Worm (Caenorhabditis elegans) whole organism, young adult: ENCODE results near the gene T13A10.2.

Experiments
- B0019.2 ChIP-seq: fragments of 200-800 bp; sonication (Bioruptor generic); conservative IDR thresholded peaks from 2 replicates; pipeline ENCODE4 v1.3.6; 2022; ENCODE audit warnings: missing genetic modification reagents, missing genetic modification characterization, missing compliant biosample characterization
- F10E7.11 ChIP-seq: sonication (generic microtip); optimal IDR thresholded peaks from 2 replicates; lab custom pipeline; 2017; ENCODE audit warnings: mild to moderate bottlenecking, missing genetic modification characterization, moderate library complexity, missing compliant biosample characterization
- F33H1.4 ChIP-seq: fragments of 200-800 bp; sonication (Bioruptor generic); IDR thresholded peaks from 2 replicates; pipeline ENCODE4 v1.3.6; 2022; ENCODE audit warnings: missing genetic modification reagents, missing genetic modification characterization, missing compliant biosample characterization
- F37B4.10 ChIP-seq: fragments of 200-800 bp; sonication (Bioruptor generic); IDR thresholded peaks from 2 replicates; pipeline ENCODE4 v1.3.6; 2022; ENCODE audit warnings: missing genetic modification characterization, missing compliant biosample characterization
- F52B5.7 ChIP-seq: sonication (generic microtip); optimal IDR thresholded peaks from 2 replicates; lab custom pipeline; 2016; ENCODE audit warnings: mild to moderate bottlenecking, missing genetic modification characterization, missing compliant biosample characterization
- F55B11.4 ChIP-seq: sonication (generic microtip); optimal IDR thresholded peaks from 2 replicates; lab custom pipeline; 2016; ENCODE audit warnings: missing compliant biosample characterization, missing genetic modification characterization, borderline replicate concordance; ENCODE audit not compliant: insufficient read depth
- K11D2.4 ChIP-seq: fragments of 200-800 bp; sonication (Bioruptor generic); IDR thresholded peaks from 2 replicates; pipeline ENCODE4 v1.3.6; 2022; ENCODE audit warnings: missing genetic modification reagents, missing genetic modification characterization, missing compliant biosample characterization
- Y67H2A.10 ChIP-seq: fragments of 200-800 bp; sonication (Bioruptor generic); conservative IDR thresholded peaks from 2 replicates; pipeline ENCODE4 v1.3.6; 2022; ENCODE audit warnings: missing genetic modification reagents, missing genetic modification characterization, missing compliant biosample characterization
- Y79H2A.3 ChIP-seq: fragments of 200-800 bp; sonication (Bioruptor generic); conservative IDR thresholded peaks from 2 replicates; pipeline ENCODE4 v1.3.6; 2022; ENCODE audit warnings: missing genetic modification reagents, missing genetic modification characterization, missing compliant biosample characterization
- ama-1 ChIP-seq, 3 experiments: fragments of 150-350 bp in 1 of 3; sonication (generic microtip) in 2 of 3; optimal IDR thresholded peaks; 2 replicates each; lab custom pipeline; 2014 to 2018; ENCODE audit warnings: missing biosample characterization in 2 of 3, missing genetic modification characterization in 2 of 3, missing genetic modification reagents in 2 of 3
- atf-7 ChIP-seq: sonication (generic microtip); optimal IDR thresholded peaks from 2 replicates; lab custom pipeline; 2017; ENCODE audit warnings: mild to moderate bottlenecking, missing genetic modification characterization, missing compliant biosample characterization
- attf-3 ChIP-seq: fragments of 200-800 bp; sonication (Bioruptor generic); conservative IDR thresholded peaks from 2 replicates; pipeline ENCODE4 v1.3.6; 2022; ENCODE audit warnings: missing genetic modification reagents, missing genetic modification characterization, missing compliant biosample characterization
- attf-5 ChIP-seq: fragments of 200-800 bp; sonication (Bioruptor generic); optimal IDR thresholded peaks from 2 replicates; lab custom pipeline; 2018; ENCODE audit warnings: mild to moderate bottlenecking, missing genetic modification characterization, missing compliant biosample characterization
- bed-1 ChIP-seq: fragments of 200-800 bp; sonication (Bioruptor generic); IDR thresholded peaks from 2 replicates; pipeline ENCODE4 v1.3.6; 2022; ENCODE audit warnings: missing genetic modification reagents, missing genetic modification characterization, missing compliant biosample characterization
- bed-2 ChIP-seq: fragments of 200-800 bp; sonication (Bioruptor generic); IDR thresholded peaks from 2 replicates; pipeline ENCODE4 v1.3.6; 2022; ENCODE audit warnings: missing genetic modification reagents, missing genetic modification characterization, missing compliant biosample characterization
- ccch-3 ChIP-seq: fragments of 200-800 bp; sonication (Bioruptor generic); optimal IDR thresholded peaks from 2 replicates; lab custom pipeline; 2018; ENCODE audit warnings: mild to moderate bottlenecking, missing genetic modification characterization, missing compliant biosample characterization
- cebp-2 ChIP-seq: fragments of 200-800 bp; sonication (Bioruptor generic); IDR thresholded peaks from 2 replicates; pipeline ENCODE4 v1.3.6; 2022; ENCODE audit warnings: missing genetic modification characterization, missing compliant biosample characterization
- ceh-100 ChIP-seq: fragments of 200-800 bp; sonication (Bioruptor generic); IDR thresholded peaks from 2 replicates; pipeline ENCODE4 v1.3.6; 2022; ENCODE audit warnings: missing genetic modification reagents, missing genetic modification characterization, missing compliant biosample characterization
- ceh-58 ChIP-seq: fragments of 200-800 bp; sonication (Bioruptor generic); IDR thresholded peaks from 2 replicates; pipeline ENCODE4 v1.3.6; 2022; ENCODE audit warnings: missing genetic modification characterization, missing compliant biosample characterization
- ceh-91 ChIP-seq: fragments of 200-800 bp; sonication (Bioruptor generic); IDR thresholded peaks from 2 replicates; pipeline ENCODE4 v1.3.6; 2022; ENCODE audit warnings: missing genetic modification reagents, missing genetic modification characterization, missing compliant biosample characterization
- die-1 ChIP-seq: sonication (generic microtip); optimal IDR thresholded peaks from 2 replicates; lab custom pipeline; 2016; ENCODE audit warnings: missing genotype, mild to moderate bottlenecking, missing genetic modification characterization, missing compliant biosample characterization
- dpff-1 ChIP-seq: sonication (generic microtip); optimal IDR thresholded peaks from 2 replicates; lab custom pipeline; 2017; ENCODE audit warnings: mild to moderate bottlenecking, missing genetic modification characterization, missing compliant biosample characterization
- gei-17 ChIP-seq: fragments of 200-800 bp; sonication (Bioruptor generic); optimal IDR thresholded peaks from 2 replicates; lab custom pipeline; 2018; ENCODE audit warnings: mild to moderate bottlenecking, missing genetic modification characterization, missing compliant biosample characterization
- hlh-12 ChIP-seq: sonication (generic microtip); optimal IDR thresholded peaks from 2 replicates; lab custom pipeline; 2016; ENCODE audit warnings: missing genetic modification characterization, missing compliant biosample characterization
- hsf-1 ChIP-seq: fragments of 200-800 bp; sonication (Bioruptor generic); IDR thresholded peaks from 2 replicates; pipeline ENCODE4 v1.3.6; 2022; ENCODE audit warnings: missing genetic modification reagents, missing genetic modification characterization, missing compliant biosample characterization
- let-607 ChIP-seq, 2 experiments: fragments of 200-800 bp in 1 of 2; sonication (Bioruptor generic) in 1 of 2; sonication (generic microtip) in 1 of 2; optimal IDR thresholded peaks; 2 replicates each; lab custom pipeline; 2016 to 2018; ENCODE audit warnings: mild to moderate bottlenecking in 2 of 2, missing compliant biosample characterization in 2 of 2, missing genetic modification characterization in 2 of 2, moderate library complexity in 2 of 2, missing genotype in 1 of 2
- madf-10 ChIP-seq: sonication (generic microtip); optimal IDR thresholded peaks from 2 replicates; lab custom pipeline; 2016; ENCODE audit warnings: mild to moderate bottlenecking, missing genetic modification characterization, missing compliant biosample characterization
- madf-3 ChIP-seq: fragments of 200-800 bp; sonication (Bioruptor generic); IDR thresholded peaks from 2 replicates; pipeline ENCODE4 v1.3.6; 2022; ENCODE audit warnings: missing genetic modification reagents, missing genetic modification characterization, missing compliant biosample characterization
- mcd-1 ChIP-seq: fragments of 200-800 bp; sonication (Bioruptor generic); IDR thresholded peaks from 2 replicates; pipeline ENCODE4 v1.3.6; 2022; ENCODE audit warnings: missing genetic modification reagents, missing genetic modification characterization, missing compliant biosample characterization
- mel-28 ChIP-seq: sonication (generic microtip); optimal IDR thresholded peaks from 2 replicates; lab custom pipeline; 2016; ENCODE audit warnings: borderline replicate concordance, mild to moderate bottlenecking, missing genetic modification characterization, missing compliant biosample characterization
- nfya-1 ChIP-seq: sonication (generic microtip); optimal IDR thresholded peaks from 2 replicates; lab custom pipeline; 2017; ENCODE audit warnings: antibody characterized with exemption, missing compliant biosample characterization, missing genetic modification characterization, borderline replicate concordance; ENCODE audit not compliant: insufficient read depth
- nhr-179 ChIP-seq: sonication (generic microtip); optimal IDR thresholded peaks from 2 replicates; lab custom pipeline; 2016; ENCODE audit warnings: mild to moderate bottlenecking, missing genetic modification characterization, missing compliant biosample characterization
- nhr-80 ChIP-seq: sonication (generic microtip); optimal IDR thresholded peaks from 2 replicates; lab custom pipeline; 2016; ENCODE audit warnings: missing genetic modification characterization, missing compliant biosample characterization
- snpc-3.4 ChIP-seq: sonication (generic microtip); optimal IDR thresholded peaks from 2 replicates; lab custom pipeline; 2017; ENCODE audit warnings: missing genetic modification characterization, mild to moderate bottlenecking, missing compliant biosample characterization, antibody characterized with exemption, moderate library complexity, missing genotype, missing genetic modification reagents
- snpc-4 ChIP-seq, 5 experiments: fragments of 150-350 bp in 1 of 5; sonication (generic microtip) in 4 of 5; optimal IDR thresholded peaks; 2 replicates each; lab custom pipeline; 2014 to 2018; ENCODE audit warnings: missing genetic modification characterization in 5 of 5, missing biosample characterization in 3 of 5, antibody characterized with exemption in 2 of 5, mild to moderate bottlenecking in 2 of 5, missing compliant biosample characterization in 2 of 5, missing genotype in 2 of 5, moderate library complexity in 2 of 5, missing genetic modification reagents in 1 of 5
- ztf-18 ChIP-seq: sonication (generic microtip); optimal IDR thresholded peaks from 2 replicates; lab custom pipeline; 2016; ENCODE audit warnings: missing genotype, mild to moderate bottlenecking, missing genetic modification characterization, missing compliant biosample characterization
- ztf-6 ChIP-seq: fragments of 200-800 bp; sonication (Bioruptor generic); IDR thresholded peaks from 2 replicates; pipeline ENCODE4 v1.3.6; 2022; ENCODE audit warnings: missing genetic modification reagents, missing genetic modification characterization, missing compliant biosample characterization

T13A10.2 gene

ce11 chrIV:6271923-6272322 lies 18.8 kb downstream of the T13A10.2 start, which contains the start of gene srv-31:
srv-31 (minus strand) TSS chrIV:6272023.
- TF ChIP-seq F37B4.10 (GFP tag; lab: Robert Waterston, UW) (no peak), nhr-80 (tag; lab: Kevin White, UChicago) (no peak), atf-7 (tag; lab: Kevin White, UChicago) (no peak), ztf-18 (no peak), cebp-2 (GFP tag; lab: Robert Waterston, UW) (no peak), F10E7.11 (tag; lab: Kevin White, UChicago) (no peak), bed-1 (GFP tag; lab: Robert Waterston, UW) (no peak), hlh-12 (tag; lab: Kevin White, UChicago) (no peak), Y67H2A.10 (GFP tag; lab: Robert Waterston, UW) (no peak), K11D2.4 (GFP tag; lab: Robert Waterston, UW) (no peak), attf-3 (GFP tag; lab: Robert Waterston, UW) (no peak), mel-28 (no peak), ztf-6 (GFP tag; lab: Robert Waterston, UW) (no peak)

DNA sequence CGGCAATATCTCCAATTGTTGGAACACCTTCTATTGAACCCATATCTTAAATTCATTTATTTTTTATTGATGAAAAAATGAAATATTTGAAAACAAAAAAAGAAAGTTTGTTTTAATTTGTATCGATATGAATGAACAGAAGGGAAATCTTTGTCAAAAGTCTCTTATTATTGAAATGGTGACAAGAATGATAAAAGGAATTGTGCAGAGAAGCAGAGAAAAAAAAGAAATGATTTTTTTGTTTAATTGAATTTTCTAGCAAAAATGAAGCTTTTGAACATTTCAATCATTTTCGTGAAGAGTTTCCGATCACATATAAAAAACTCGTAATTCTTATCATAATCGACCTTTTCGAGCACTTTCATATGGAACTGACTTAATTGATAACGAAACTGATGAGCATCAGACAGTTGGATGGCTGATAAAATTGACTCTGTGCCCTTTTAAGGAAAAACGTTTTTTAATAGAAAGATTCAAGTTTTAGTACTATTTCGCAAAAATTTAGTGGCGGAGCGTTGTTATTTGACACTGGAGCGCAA lies 22.6 kb downstream of the T13A10.2 start, which contains the start of the genes aat-4 and T13A10.1:
Gene aat-4, minus strand, starts transcription at position 51 of the 539 bp plus-strand sequence.
Gene T13A10.1, plus strand, starts transcription at position 411 of the 539 bp plus-strand sequence.
- TF ChIP-seq snpc-3.4 (tag; lab: Kevin White, UChicago) = no peak
- peak; percentile 89 for TF ChIP-seq nhr-80 (tag; lab: Kevin White, UChicago)
- TF ChIP-seq die-1 (tag; lab: Kevin White, UChicago) = no peak
- no peak for TF ChIP-seq gei-17
- TF ChIP-seq F33H1.4 (GFP tag; lab: Robert Waterston, UW) = no peak
- TF ChIP-seq, all 124 proteins: peak for 1

ce11 chrIV:6279392-6279791 lies 26.3 kb downstream of the T13A10.2 start, which contains the start of gene sams-5:
sams-5 (minus strand) TSS chrIV:6279522.
- no peak for TF ChIP-seq attf-5
- TF ChIP-seq nfya-1 (tag; lab: Kevin White, UChicago) = no peak
- TF ChIP-seq ccch-3 (GFP tag; lab: Kevin White, UChicago) = no peak
- TF ChIP-seq nhr-179 (tag; lab: Kevin White, UChicago) = no peak
- TF ChIP-seq ceh-91 (GFP tag; lab: Robert Waterston, UW) = no peak
- TF ChIP-seq Y79H2A.3 = no peak
- no peak for TF ChIP-seq let-607 (tag; optimal IDR thresholded peaks at IDR 0.05; lab: Kevin White, UChicago)
- TF ChIP-seq, all 124 proteins: peak for 0

DNA sequence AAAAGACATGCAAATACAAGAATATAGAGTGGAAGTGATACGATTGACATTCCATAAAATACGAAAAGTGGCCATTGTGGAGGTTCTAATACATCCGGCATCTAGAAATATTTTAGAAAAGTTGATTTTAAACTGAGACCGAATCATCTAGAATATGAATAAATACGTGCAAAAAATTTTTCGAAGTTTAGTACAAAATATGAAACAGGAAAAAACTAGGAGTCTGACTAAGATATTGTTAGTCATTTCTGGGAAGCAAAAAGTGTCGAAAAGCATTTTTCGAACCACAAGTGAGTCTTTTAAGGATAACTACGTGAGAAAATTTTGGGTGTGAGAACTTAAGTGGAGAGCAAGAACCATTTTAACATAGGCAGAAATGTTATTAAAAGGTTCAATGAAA lies 29.0 kb downstream of the T13A10.2 start, which contains the start of gene srv-32:
Gene srv-32, minus strand, starts transcription at position 101 of the 400 bp plus-strand sequence.
- TF ChIP-seq ceh-100 (GFP tag; lab: Robert Waterston, UW) = no peak

- no peak for TF ChIP-seq F52B5.7 (tag; lab: Kevin White, UChicago)
- no peak for TF ChIP-seq snpc-4 (GFP tag; optimal IDR thresholded peaks at IDR 0.05; lab: Kevin White, UChicago)
- no peak for TF ChIP-seq snpc-4 (tag; optimal IDR thresholded peaks at IDR 0.05; lab: Kevin White, UChicago)
- TF ChIP-seq F55B11.4 (tag; lab: Kevin White, UChicago) = no peak
- no peak for TF ChIP-seq madf-3 (GFP tag; lab: Robert Waterston, UW)
- no peak for TF ChIP-seq madf-10 (tag; lab: Kevin White, UChicago)
- no peak for TF ChIP-seq mcd-1 (GFP tag; lab: Robert Waterston, UW)
- TF ChIP-seq cebp-2 (GFP tag; lab: Robert Waterston, UW) = no peak
- no peak for TF ChIP-seq hsf-1 (GFP tag; lab: Robert Waterston, UW)
- TF ChIP-seq B0019.2 (GFP tag; lab: Robert Waterston, UW) = no peak
- TF ChIP-seq ceh-58 = no peak
- no peak for TF ChIP-seq ama-1 (optimal IDR thresholded peaks at IDR 0.05; lab: Kevin White, UChicago)
- TF ChIP-seq ama-1 (GFP tag; optimal IDR thresholded peaks at IDR 0.05; lab: Kevin White, UChicago) = no peak
- TF ChIP-seq bed-2 (GFP tag; lab: Robert Waterston, UW) = no peak
- no peak for TF ChIP-seq dpff-1 (tag; lab: Kevin White, UChicago)
Observed at ce11 chrIV:6284277-6284676, 31.2 kb downstream of the T13A10.2 start, which contains the start of gene ops-1. ops-1 (minus strand) TSS chrIV:6284377.
